Fruit fly (Drosophila melanogaster) Kc167 (cell line): ENCODE measurements around the gene CG3916.

Experiments
- Myc ChIP-seq: fragments of >200 bp; optimal IDR thresholded peaks from 2 replicates; lab custom pipeline; 2017; ENCODE audit warnings: missing external identifiers
- Sin3A ChIP-seq: fragments of >200 bp; optimal IDR thresholded peaks from 2 replicates; lab custom pipeline; 2018; ENCODE audit warnings: missing external identifiers
- h ChIP-seq: fragments of >200 bp; optimal IDR thresholded peaks from 3 replicates; lab custom pipeline; 2018; ENCODE audit warnings: missing external identifiers
- insv ChIP-seq: fragments of >200 bp; optimal IDR thresholded peaks from 3 replicates; lab custom pipeline; 2018; ENCODE audit warnings: missing external identifiers
- psq ChIP-seq: fragments of >200 bp; optimal IDR thresholded peaks from 2 replicates; lab custom pipeline; 2017; ENCODE audit warnings: missing external identifiers
- ttk ChIP-seq: sonication (Bioruptor generic); optimal IDR thresholded peaks from 2 replicates; lab custom pipeline; 2017; ENCODE audit warnings: missing external identifiers

DNA sequence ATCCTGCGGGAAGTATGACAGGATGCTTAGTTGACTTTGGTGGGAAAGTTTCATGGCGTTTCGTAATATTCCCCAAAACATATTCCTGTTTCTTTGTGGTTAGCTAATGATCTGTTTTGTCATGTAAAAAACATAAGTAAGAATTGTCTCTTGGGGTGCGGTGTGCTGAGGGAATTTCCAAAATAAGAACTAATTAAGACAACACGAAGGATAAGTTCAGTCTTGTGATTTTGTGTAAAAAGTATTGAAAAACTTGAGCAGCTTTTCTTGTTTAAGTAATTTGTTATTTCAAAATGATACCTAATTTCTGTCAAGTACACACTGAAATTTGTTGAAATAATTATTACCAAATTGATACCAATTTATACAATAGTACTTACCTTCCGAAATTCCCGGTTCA lies 24.7 kb downstream of the CG3916 start, which contains the start of gene CG3942:
- TF ChIP-seq ttk (no peak), psq (lab: Kevin White, UChicago) (no peak), Sin3A (no peak), h (lab: Kevin White, UChicago) (no peak), Myc (lab: Kevin White, UChicago) (no peak), insv (lab: Kevin White, UChicago) (no peak)
